Worm (Caenorhabditis elegans): ENCODE results near the gene lig-1.

The lig-1 gene

DNA sequence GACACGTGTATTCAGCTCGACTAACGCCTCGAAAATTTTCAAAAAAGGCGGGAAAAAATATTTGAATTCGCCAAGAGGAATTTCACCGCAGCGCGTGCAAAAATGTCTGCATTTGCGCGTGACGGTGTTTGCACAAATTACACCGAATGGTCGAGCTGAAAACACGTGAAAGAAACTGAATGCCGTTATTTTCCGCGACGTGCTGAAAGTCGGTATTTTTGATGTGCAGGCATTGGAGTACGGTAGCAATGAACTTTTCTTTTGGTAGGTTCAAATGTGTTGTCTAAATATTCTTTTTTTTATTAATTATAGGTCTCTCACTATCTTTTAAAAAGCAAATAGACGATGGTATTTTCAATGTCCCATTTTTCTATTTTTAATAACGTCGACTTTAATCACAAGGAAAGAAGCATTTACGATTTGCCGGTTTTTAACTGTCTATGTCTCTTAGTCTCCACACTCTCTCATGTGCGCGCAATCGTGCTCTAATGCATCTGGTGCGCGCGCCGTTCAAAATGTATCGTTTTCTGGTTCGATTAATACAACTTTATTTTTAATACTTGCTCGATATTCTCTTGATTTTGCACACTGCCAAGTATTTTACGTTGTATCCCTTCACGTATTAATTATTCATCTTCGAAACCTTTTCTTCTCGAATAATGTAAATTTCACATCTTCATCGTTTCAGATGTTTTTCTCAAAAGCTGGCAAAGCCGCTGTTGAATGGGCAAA, at the start of gene lig-1, which contains the start of gene C29A12.1 (continued):
- no peak for TF ChIP-seq nhr-102 (tag; optimal IDR thresholded peaks at IDR 0.05)
- TF ChIP-seq mes-2 (tag; optimal IDR thresholded peaks at IDR 0.05; ENCODE audit: poor library complexity, severe bottlenecking), result peak; percentile 66
- peak; percentile 72 for TF ChIP-seq F49E8.2 (tag; optimal IDR thresholded peaks at IDR 0.05; ENCODE audit: borderline replicate concordance)
- no peak for TF ChIP-seq zfp-2 (tag; optimal IDR thresholded peaks at IDR 0.05)
- no peak for TF ChIP-seq rbr-2 (tag; optimal IDR thresholded peaks at IDR 0.05)
- TF ChIP-seq jun-1 (tag; optimal IDR thresholded peaks at IDR 0.05), result no peak
- TF ChIP-seq Y105C5A.15 (GFP tag; IDR thresholded peaks at IDR 0.05), result no peak
- peak; percentile 57 for TF ChIP-seq dpl-1 (GFP tag; optimal IDR thresholded peaks at IDR 0.05)
- no peak for TF ChIP-seq ceh-20 (GFP tag; IDR thresholded peaks at IDR 0.05)
- no peak for TF ChIP-seq T26A8.4 (GFP tag; IDR thresholded peaks at IDR 0.05)
- no peak for TF ChIP-seq unc-39 (tag; optimal IDR thresholded peaks at IDR 0.05)
- TF ChIP-seq lin-13 (GFP tag; optimal IDR thresholded peaks at IDR 0.05), result no peak
- TF ChIP-seq aha-1 (tag), result no peak
- no peak for TF ChIP-seq tag-97 (GFP tag; IDR thresholded peaks at IDR 0.05)
- no peak for TF ChIP-seq hmg-1.1 (GFP tag; IDR thresholded peaks at IDR 0.05)
- no peak for TF ChIP-seq dmd-8 (GFP tag; IDR thresholded peaks at IDR 0.05)
- no peak for TF ChIP-seq nhr-76 (tag; optimal IDR thresholded peaks at IDR 0.05)
- no peak for TF ChIP-seq php-3 (GFP tag; IDR thresholded peaks at IDR 0.05)
- TF ChIP-seq pha-4 (GFP tag; IDR thresholded peaks at IDR 0.05), result no peak
- TF ChIP-seq pha-4 (tag; optimal IDR thresholded peaks at IDR 0.05), result no peak
- no peak for TF ChIP-seq lin-15B (tag; optimal IDR thresholded peaks at IDR 0.05)

ce11 chrV:10768892-10769291, 45.0 kb upstream of the lig-1 start:
- TF ChIP-seq spr-1 (tag; optimal IDR thresholded peaks at IDR 0.05) (no peak), unc-62 (GFP tag; optimal IDR thresholded peaks at IDR 0.05 in 1 of 2) (peak in 1 of 2 experiments; percentile 44), unc-62 (tag; optimal IDR thresholded peaks at IDR 0.05) (no peak)

DNA sequence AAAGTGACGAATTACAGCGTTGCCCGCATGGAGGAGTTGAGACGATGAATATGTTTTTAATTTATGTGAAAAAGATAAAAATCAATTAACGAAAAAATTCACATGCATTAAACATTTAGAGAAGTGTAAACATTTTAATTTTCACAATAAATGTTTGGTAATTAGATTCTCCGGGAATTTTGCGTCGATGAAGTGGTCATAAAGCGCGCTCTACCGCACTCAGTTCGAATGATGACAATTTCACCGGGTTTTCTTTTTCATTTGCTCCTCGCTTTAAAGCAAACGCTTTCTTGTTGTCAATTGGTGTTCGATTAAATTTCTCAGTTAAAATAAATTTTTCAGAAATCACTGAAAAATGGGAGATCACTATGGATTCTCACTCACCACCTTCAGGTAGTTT, 43.9 kb upstream of the lig-1 start, which contains the start of the genes D1054.1 and pas-2:
D1054.1 (minus strand) TSS at position 192 of the 400 bp plus-strand sequence.
pas-2 (plus strand) TSS at position 343 of the 400 bp plus-strand sequence.
- TF ChIP-seq daf-16 (GFP tag; optimal IDR thresholded peaks at IDR 0.05) (no peak), daf-16 (tag; optimal IDR thresholded peaks at IDR 0.05) (peak; percentile 31), ztf-11 (tag; optimal IDR thresholded peaks at IDR 0.05) (no peak), ces-1 (GFP tag; optimal IDR thresholded peaks at IDR 0.05) (peak; percentile 25), hlh-11 (tag; optimal IDR thresholded peaks at IDR 0.05) (no peak), lir-3 (tag; optimal IDR thresholded peaks at IDR 0.05) (no peak), dpl-1 (GFP tag; optimal IDR thresholded peaks at IDR 0.05) (peak; percentile 7), lin-39 (tag; optimal IDR thresholded peaks at IDR 0.05) (no peak), spr-3 (GFP tag; optimal IDR thresholded peaks at IDR 0.05) (no peak), lin-38 (GFP tag; IDR thresholded peaks at IDR 0.05) (peak; percentile 68), snpc-4 (tag; optimal IDR thresholded peaks at IDR 0.05) (no peak), vab-7 (GFP tag; IDR thresholded peaks at IDR 0.05) (no peak), F49E8.2 (tag; optimal IDR thresholded peaks at IDR 0.05; ENCODE audit: borderline replicate concordance) (no peak), zip-11 (GFP tag; IDR thresholded peaks at IDR 0.05) (no peak), R02D3.7 (tag; optimal IDR thresholded peaks at IDR 0.05) (no peak), dve-1 (tag; optimal IDR thresholded peaks at IDR 0.05; ENCODE audit: insufficient read depth) (no peak), lsy-2 (tag; optimal IDR thresholded peaks at IDR 0.05) (peak in 1 of 2 experiments; percentile 35), unc-130 (GFP tag; optimal IDR thresholded peaks at IDR 0.05) (no peak), nhr-48 (tag; optimal IDR thresholded peaks at IDR 0.05) (no peak), ZK337.2 (GFP tag; IDR thresholded peaks at IDR 0.05) (no peak), set-16 (GFP tag; IDR thresholded peaks at IDR 0.05) (no peak)
